Worm (Caenorhabditis elegans) whole organism, L4 larva: ENCODE measurements around the gene Y113G7A.12.

Experiments
- egl-43 ChIP-seq: fragments of 200-800 bp; sonication (Bioruptor generic); IDR thresholded peaks from 2 replicates; pipeline ENCODE4 v1.3.6; 2022; ENCODE audit warnings: missing genetic modification reagents, missing genetic modification characterization, missing compliant biosample characterization
- fkh-10 ChIP-seq: fragments of 150-350 bp; optimal IDR thresholded peaks from 2 replicates; lab custom pipeline; 2014; ENCODE audit warnings: missing biosample characterization, missing genetic modification reagents, missing genetic modification characterization
- fos-1 ChIP-seq: fragments of 150-350 bp; optimal IDR thresholded peaks from 2 replicates; lab custom pipeline; 2014; ENCODE audit warnings: missing biosample characterization, missing genetic modification characterization
- hlh-11 ChIP-seq: fragments of 200-800 bp; sonication (Bioruptor generic); optimal IDR thresholded peaks from 2 replicates; lab custom pipeline; 2018; ENCODE audit warnings: mild to moderate bottlenecking, missing genetic modification characterization, missing compliant biosample characterization
- lin-13 ChIP-seq: fragments of 150-350 bp; optimal IDR thresholded peaks from 2 replicates; lab custom pipeline; 2014; ENCODE audit warnings: missing biosample characterization, missing genetic modification reagents, missing genetic modification characterization
- lin-39 ChIP-seq: fragments of 150-350 bp; optimal IDR thresholded peaks from 2 replicates; lab custom pipeline; 2014; ENCODE audit warnings: missing biosample characterization, missing genetic modification reagents, missing genetic modification characterization
- lsy-2 ChIP-seq, 2 experiments: fragments of 150-350 bp in 1 of 2; sonication (generic microtip) in 1 of 2; optimal IDR thresholded peaks; 2 replicates each; lab custom pipeline; 2014 to 2017; ENCODE audit warnings: missing biosample characterization in 2 of 2, missing genetic modification characterization in 2 of 2
- mep-1 ChIP-seq: fragments of 150-350 bp; sonication (generic microtip); optimal IDR thresholded peaks from 3 replicates; lab custom pipeline; 2014; ENCODE audit warnings: missing biosample characterization, missing genetic modification characterization
- nhr-6 ChIP-seq: fragments of 150-350 bp; optimal IDR thresholded peaks from 2 replicates; lab custom pipeline; 2014; ENCODE audit warnings: missing biosample characterization, missing genetic modification characterization
- tag-97 ChIP-seq: fragments of 200-800 bp; sonication (Bioruptor generic); IDR thresholded peaks from 2 replicates; pipeline ENCODE4 v1.3.6; 2022; ENCODE audit warnings: missing genetic modification characterization, missing compliant biosample characterization
- unc-62 ChIP-seq, 3 experiments: fragments of 150-350 bp in 1 of 3; sonication (generic microtip); optimal IDR thresholded peaks in 2 of 3; peaks in 1 of 3; 1 replicate in 1 of 3; 2 replicates in 2 of 3; lab custom pipeline; 2014 to 2017; ENCODE audit warnings: missing biosample characterization in 3 of 3, missing genetic modification characterization in 3 of 3, missing genetic modification reagents in 3 of 3, missing genotype in 1 of 3

DNA sequence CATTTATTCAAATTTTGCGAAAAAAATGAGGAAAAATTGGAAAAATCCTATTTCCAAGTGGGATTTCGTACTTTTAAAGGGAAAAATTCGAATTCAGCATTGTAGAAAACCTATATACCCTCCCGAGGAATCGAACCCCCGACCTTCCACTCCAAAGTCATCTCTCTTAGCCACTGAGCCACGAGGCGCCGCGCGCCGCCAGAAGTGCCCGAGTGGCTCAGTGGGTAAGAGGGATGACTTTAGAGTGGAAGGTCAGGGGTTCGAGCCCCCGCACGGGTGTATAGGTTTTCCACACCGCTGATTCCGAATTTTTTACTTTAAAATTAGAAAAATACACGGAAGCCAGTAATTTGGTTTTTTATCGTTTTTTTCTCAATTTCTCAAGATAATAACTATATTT is 7.6 kb upstream of the Y113G7A.12 start:
- TF ChIP-seq lin-39 (tag; lab: Kevin White, UChicago), result no peak
- TF ChIP-seq unc-62 (GFP tag; optimal IDR thresholded peaks at IDR 0.05 in 1 of 2; lab: Kevin White, UChicago), result no peak
- no peak for TF ChIP-seq unc-62 (tag; optimal IDR thresholded peaks at IDR 0.05; lab: Kevin White, UChicago)
- no peak for TF ChIP-seq nhr-6 (tag; lab: Kevin White, UChicago)
- no peak for TF ChIP-seq mep-1 (tag; lab: Kevin White, UChicago)
- TF ChIP-seq lsy-2 (tag; optimal IDR thresholded peaks at IDR 0.05; lab: Kevin White, UChicago), result no peak
- TF ChIP-seq fkh-10, result no peak
- TF ChIP-seq tag-97, result no peak
- TF ChIP-seq egl-43 (GFP tag; lab: Robert Waterston, UW), result no peak
- no peak for TF ChIP-seq hlh-11 (tag; lab: Kevin White, UChicago)
- no peak for TF ChIP-seq lin-13 (GFP tag; lab: Kevin White, UChicago)
- TF ChIP-seq fos-1 (tag; lab: Kevin White, UChicago), result no peak
